Worm (Caenorhabditis elegans): Measurements from ENCODE around the gene pgp-14.

DNA sequence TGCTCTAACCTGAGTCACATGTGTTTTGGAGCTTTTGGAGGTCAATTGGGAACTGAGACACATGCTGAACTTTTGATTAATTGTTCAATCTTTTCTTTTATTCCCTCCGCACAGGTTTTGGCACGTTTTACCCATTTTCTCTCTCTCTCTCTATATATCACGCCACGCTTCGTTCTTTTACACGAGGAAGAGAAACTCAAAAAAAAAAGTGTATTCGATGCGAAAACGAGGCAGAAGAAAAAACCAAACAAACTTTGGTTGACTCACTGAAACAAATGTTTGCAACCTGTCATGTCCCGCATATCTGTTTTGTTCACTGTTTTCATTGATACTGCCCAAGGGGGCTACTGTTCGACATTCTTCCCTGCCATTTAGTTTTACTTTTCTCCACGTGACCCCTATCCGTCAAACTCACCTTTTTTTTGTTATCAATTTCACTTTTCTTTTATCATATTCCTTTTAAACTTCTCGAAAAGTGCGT lies 12.0 kb upstream of the pgp-14 start:
- TF ChIP-seq him-1 (tag; optimal IDR thresholded peaks at IDR 0.05): no peak
- no peak for TF ChIP-seq W03F9.2 (tag; optimal IDR thresholded peaks at IDR 0.05)
